Fruit fly (Drosophila melanogaster): ENCODE measurements around the gene CG8668.

CG8668 gene

dm6 chr2L:8162307-8163024 is 35.7 kb downstream of the CG8668 start, which contains the start of gene Acbp1:
Gene Acbp1 (minus strand): TSS chr2L:8162452.
- TF ChIP-seq noc (tag; optimal IDR thresholded peaks at IDR 0.05), result peak; percentile 98

dm6 chr2L:8163025-8163351 is 36.2 kb downstream of the CG8668 start, which contains the start of gene Piezo:
Gene Piezo (plus strand): TSS chr2L:8163073.
- TF ChIP-seq noc (tag; optimal IDR thresholded peaks at IDR 0.05), result no peak

dm6 chr2L:8163588-8164166 is 36.9 kb downstream of the CG8668 start:
- peak; percentile 65 for TF ChIP-seq noc (tag; optimal IDR thresholded peaks at IDR 0.05)

- TF ChIP-seq noc (tag; optimal IDR thresholded peaks at IDR 0.05), result no peak
Observed at dm6 chr2L:8164219-8164618, 37.4 kb downstream of the CG8668 start.

- TF ChIP-seq noc (tag; optimal IDR thresholded peaks at IDR 0.05), result no peak
Observed at dm6 chr2L:8165800-8166576, 39.2 kb downstream of the CG8668 start.

dm6 chr2L:8168075-8168474 is 41.3 kb downstream of the CG8668 start:
- TF ChIP-seq noc (tag; optimal IDR thresholded peaks at IDR 0.05), result no peak

dm6 chr2L:8170600-8171182 is 43.9 kb downstream of the CG8668 start:
- no peak for TF ChIP-seq noc (tag; optimal IDR thresholded peaks at IDR 0.05)

- TF ChIP-seq noc (tag; optimal IDR thresholded peaks at IDR 0.05), result no peak
Observed at dm6 chr2L:8171544-8171943, 44.7 kb downstream of the CG8668 start.

Measured in whole organism, larva.